Worm (Caenorhabditis elegans) whole organism, young adult: ENCODE data around the gene riok-3.

Source experiments
- B0035.1 ChIP-seq: sonication (generic microtip); optimal IDR thresholded peaks from 2 replicates; lab custom pipeline; 2016; ENCODE audit warnings: missing genetic modification characterization, mild to moderate bottlenecking, missing compliant biosample characterization, missing genotype, missing genetic modification reagents
- F22D6.2 ChIP-seq: sonication (generic microtip); optimal IDR thresholded peaks from 2 replicates; lab custom pipeline; 2016; ENCODE audit warnings: mild to moderate bottlenecking, missing genetic modification characterization, missing compliant biosample characterization
- F33H1.4 ChIP-seq: fragments of 200-800 bp; sonication (Bioruptor generic); IDR thresholded peaks from 2 replicates; pipeline ENCODE4 v1.3.6; 2022; ENCODE audit warnings: missing genetic modification reagents, missing genetic modification characterization, missing compliant biosample characterization
- F39B2.1 ChIP-seq: fragments of 200-800 bp; sonication (Bioruptor generic); IDR thresholded peaks from 2 replicates; pipeline ENCODE4 v1.3.6; 2022; ENCODE audit warnings: missing genetic modification reagents, missing genetic modification characterization, missing compliant biosample characterization
- F52B5.7 ChIP-seq: sonication (generic microtip); optimal IDR thresholded peaks from 2 replicates; lab custom pipeline; 2016; ENCODE audit warnings: mild to moderate bottlenecking, missing genetic modification characterization, missing compliant biosample characterization
- F57A8.1 ChIP-seq: fragments of 200-800 bp; sonication (Bioruptor generic); optimal IDR thresholded peaks from 2 replicates; lab custom pipeline; 2018; ENCODE audit warnings: mild to moderate bottlenecking, missing genetic modification characterization, moderate library complexity, missing compliant biosample characterization
- K11D2.4 ChIP-seq: fragments of 200-800 bp; sonication (Bioruptor generic); IDR thresholded peaks from 2 replicates; pipeline ENCODE4 v1.3.6; 2022; ENCODE audit warnings: missing genetic modification reagents, missing genetic modification characterization, missing compliant biosample characterization
- K12H6.12 ChIP-seq: fragments of 200-800 bp; sonication (Bioruptor generic); optimal IDR thresholded peaks from 2 replicates; lab custom pipeline; 2018; ENCODE audit warnings: mild to moderate bottlenecking, missing genetic modification characterization, missing compliant biosample characterization
- Y67H2A.10 ChIP-seq: fragments of 200-800 bp; sonication (Bioruptor generic); conservative IDR thresholded peaks from 2 replicates; pipeline ENCODE4 v1.3.6; 2022; ENCODE audit warnings: missing genetic modification reagents, missing genetic modification characterization, missing compliant biosample characterization
- Y95B8A.8 ChIP-seq: fragments of 200-800 bp; sonication (Bioruptor generic); IDR thresholded peaks from 2 replicates; pipeline ENCODE4 v1.3.6; 2022; ENCODE audit warnings: missing genetic modification reagents, missing genetic modification characterization, missing compliant biosample characterization
- aptf-2 ChIP-seq: fragments of 200-800 bp; sonication (Bioruptor generic); conservative IDR thresholded peaks from 2 replicates; pipeline ENCODE4 v1.3.6; 2022; ENCODE audit warnings: missing genetic modification reagents, missing genetic modification characterization, missing compliant biosample characterization
- aptf-3 ChIP-seq: fragments of 200-800 bp; sonication (Bioruptor generic); IDR thresholded peaks from 2 replicates; pipeline ENCODE4 v1.3.6; 2022; ENCODE audit warnings: missing genetic modification characterization, missing compliant biosample characterization
- atf-7 ChIP-seq: sonication (generic microtip); optimal IDR thresholded peaks from 2 replicates; lab custom pipeline; 2017; ENCODE audit warnings: mild to moderate bottlenecking, missing genetic modification characterization, missing compliant biosample characterization
- attf-5 ChIP-seq: fragments of 200-800 bp; sonication (Bioruptor generic); optimal IDR thresholded peaks from 2 replicates; lab custom pipeline; 2018; ENCODE audit warnings: mild to moderate bottlenecking, missing genetic modification characterization, missing compliant biosample characterization
- bed-2 ChIP-seq: fragments of 200-800 bp; sonication (Bioruptor generic); IDR thresholded peaks from 2 replicates; pipeline ENCODE4 v1.3.6; 2022; ENCODE audit warnings: missing genetic modification reagents, missing genetic modification characterization, missing compliant biosample characterization
- cebp-1 ChIP-seq, 2 experiments: fragments of 200-800 bp in 1 of 2; sonication (Bioruptor generic) in 1 of 2; sonication (generic microtip) in 1 of 2; IDR thresholded peaks in 1 of 2; optimal IDR thresholded peaks in 1 of 2; 2 replicates each; pipeline versions ENCODE4 v1.3.6 to Lab custom; 2017 to 2022; ENCODE audit warnings: missing compliant biosample characterization in 2 of 2, missing genetic modification characterization in 2 of 2, mild to moderate bottlenecking in 1 of 2, missing genetic modification reagents in 1 of 2, moderate library complexity in 1 of 2
- cebp-2 ChIP-seq: fragments of 200-800 bp; sonication (Bioruptor generic); IDR thresholded peaks from 2 replicates; pipeline ENCODE4 v1.3.6; 2022; ENCODE audit warnings: missing genetic modification characterization, missing compliant biosample characterization
- ceh-100 ChIP-seq: fragments of 200-800 bp; sonication (Bioruptor generic); IDR thresholded peaks from 2 replicates; pipeline ENCODE4 v1.3.6; 2022; ENCODE audit warnings: missing genetic modification reagents, missing genetic modification characterization, missing compliant biosample characterization
- ceh-27 ChIP-seq: fragments of 200-800 bp; sonication (Bioruptor generic); optimal IDR thresholded peaks from 2 replicates; lab custom pipeline; 2018; ENCODE audit warnings: mild to moderate bottlenecking, missing genetic modification characterization, moderate library complexity, missing compliant biosample characterization
- ceh-40 ChIP-seq: fragments of 200-800 bp; sonication (Bioruptor generic); IDR thresholded peaks from 2 replicates; pipeline ENCODE4 v1.3.6; 2022; ENCODE audit warnings: missing genetic modification characterization, missing compliant biosample characterization
- chd-7 ChIP-seq: sonication (generic microtip); optimal IDR thresholded peaks from 2 replicates; lab custom pipeline; 2016; ENCODE audit warnings: mild to moderate bottlenecking, missing genetic modification characterization, moderate library complexity, missing compliant biosample characterization
- fkh-3 ChIP-seq: sonication (generic microtip); optimal IDR thresholded peaks from 2 replicates; lab custom pipeline; 2016; ENCODE audit warnings: mild to moderate bottlenecking, missing genetic modification characterization, missing compliant biosample characterization
- hmg-1.2 ChIP-seq: fragments of 200-800 bp; sonication (Bioruptor generic); IDR thresholded peaks from 2 replicates; pipeline ENCODE4 v1.3.6; 2022; ENCODE audit warnings: missing genetic modification reagents, missing genetic modification characterization, missing compliant biosample characterization
- let-607 ChIP-seq, 2 experiments: fragments of 200-800 bp in 1 of 2; sonication (Bioruptor generic) in 1 of 2; sonication (generic microtip) in 1 of 2; optimal IDR thresholded peaks; 2 replicates each; lab custom pipeline; 2016 to 2018; ENCODE audit warnings: mild to moderate bottlenecking in 2 of 2, missing compliant biosample characterization in 2 of 2, missing genetic modification characterization in 2 of 2, moderate library complexity in 2 of 2, missing genotype in 1 of 2
- lin-35 ChIP-seq, 3 experiments: fragments of 150-350 bp in 2 of 3; sonication (generic microtip) in 1 of 3; optimal IDR thresholded peaks; 2 replicates each; lab custom pipeline; 2014 to 2018; ENCODE audit warnings: missing biosample characterization in 3 of 3, missing genetic modification characterization in 3 of 3, missing genetic modification reagents in 3 of 3
- lin-54 ChIP-seq: fragments of 200-800 bp; sonication (Bioruptor generic); optimal IDR thresholded peaks from 2 replicates; lab custom pipeline; 2018; ENCODE audit warnings: mild to moderate bottlenecking, missing genetic modification characterization, missing compliant biosample characterization
- madf-6 ChIP-seq: fragments of 200-800 bp; sonication (Bioruptor generic); IDR thresholded peaks from 2 replicates; pipeline ENCODE4 v1.3.6; 2022; ENCODE audit warnings: missing genetic modification reagents, missing genetic modification characterization, missing compliant biosample characterization
- mcd-1 ChIP-seq: fragments of 200-800 bp; sonication (Bioruptor generic); IDR thresholded peaks from 2 replicates; pipeline ENCODE4 v1.3.6; 2022; ENCODE audit warnings: missing genetic modification reagents, missing genetic modification characterization, missing compliant biosample characterization
- mes-4 ChIP-seq: sonication (generic microtip); optimal IDR thresholded peaks from 2 replicates; lab custom pipeline; 2016; ENCODE audit warnings: missing genotype, missing genetic modification characterization, missing compliant biosample characterization
- nfyb-1 ChIP-seq: fragments of 200-800 bp; sonication (Bioruptor generic); IDR thresholded peaks from 2 replicates; pipeline ENCODE4 v1.3.6; 2022; ENCODE audit warnings: missing genetic modification reagents, missing genetic modification characterization, missing compliant biosample characterization
- nhr-80 ChIP-seq: sonication (generic microtip); optimal IDR thresholded peaks from 2 replicates; lab custom pipeline; 2016; ENCODE audit warnings: missing genetic modification characterization, missing compliant biosample characterization
- nhr-90 ChIP-seq: sonication (generic microtip); optimal IDR thresholded peaks from 2 replicates; lab custom pipeline; 2016; ENCODE audit warnings: missing genotype, mild to moderate bottlenecking, missing genetic modification characterization, missing compliant biosample characterization
- pha-4 ChIP-seq: fragments of 150-350 bp; sonication (generic microtip); optimal IDR thresholded peaks from 2 replicates; lab custom pipeline; 2014; ENCODE audit warnings: missing biosample characterization, missing genetic modification reagents, missing genetic modification characterization
- rcor-1 ChIP-seq: fragments of 200-800 bp; sonication (Bioruptor generic); IDR thresholded peaks from 2 replicates; pipeline ENCODE4 v1.3.6; 2022; ENCODE audit warnings: missing genetic modification reagents, missing genetic modification characterization, missing compliant biosample characterization
- rec-8 ChIP-seq, 2 experiments: sonication (generic microtip); optimal IDR thresholded peaks; 2 replicates each; lab custom pipeline; 2016; ENCODE audit warnings: mild to moderate bottlenecking in 2 of 2, missing genetic modification characterization in 2 of 2, missing genetic modification reagents in 2 of 2, missing genotype in 2 of 2, missing biosample characterization in 1 of 2, missing compliant biosample characterization in 1 of 2, moderate library complexity in 1 of 2
- repo-1 ChIP-seq: sonication (generic microtip); optimal IDR thresholded peaks from 2 replicates; lab custom pipeline; 2017; ENCODE audit warnings: mild to moderate bottlenecking, missing genetic modification characterization, missing compliant biosample characterization
- sdz-38 ChIP-seq: sonication (generic microtip); optimal IDR thresholded peaks from 2 replicates; lab custom pipeline; 2016; ENCODE audit warnings: missing genotype, missing genetic modification characterization, missing compliant biosample characterization
- sea-2 ChIP-seq: fragments of 200-800 bp; sonication (Bioruptor generic); IDR thresholded peaks from 2 replicates; pipeline ENCODE4 v1.3.6; 2022; ENCODE audit warnings: missing genetic modification characterization, missing compliant biosample characterization
- snpc-1.1 ChIP-seq: sonication (generic microtip); optimal IDR thresholded peaks from 2 replicates; lab custom pipeline; 2017; ENCODE audit warnings: missing genetic modification characterization, mild to moderate bottlenecking, missing compliant biosample characterization, antibody characterized with exemption, moderate library complexity, missing genotype, missing genetic modification reagents; ENCODE audit not compliant: insufficient read depth
- snpc-3.4 ChIP-seq: sonication (generic microtip); optimal IDR thresholded peaks from 2 replicates; lab custom pipeline; 2017; ENCODE audit warnings: missing genetic modification characterization, mild to moderate bottlenecking, missing compliant biosample characterization, antibody characterized with exemption, moderate library complexity, missing genotype, missing genetic modification reagents
- zfh-2 ChIP-seq: fragments of 200-800 bp; sonication (Bioruptor generic); conservative IDR thresholded peaks from 2 replicates; pipeline ENCODE4 v1.3.6; 2022; ENCODE audit warnings: missing genetic modification reagents, missing genetic modification characterization, missing compliant biosample characterization
- ztf-26 ChIP-seq: sonication (generic microtip); optimal IDR thresholded peaks from 2 replicates; lab custom pipeline; 2017; ENCODE audit warnings: missing genetic modification characterization, missing compliant biosample characterization
- ztf-3 ChIP-seq: fragments of 200-800 bp; sonication (Bioruptor generic); optimal IDR thresholded peaks from 2 replicates; lab custom pipeline; 2018; ENCODE audit warnings: mild to moderate bottlenecking, missing genetic modification characterization, missing compliant biosample characterization
- ztf-6 ChIP-seq: fragments of 200-800 bp; sonication (Bioruptor generic); IDR thresholded peaks from 2 replicates; pipeline ENCODE4 v1.3.6; 2022; ENCODE audit warnings: missing genetic modification reagents, missing genetic modification characterization, missing compliant biosample characterization

The riok-3 gene

ce11 chrIII:9827163-9827951 lies 22.5 kb upstream of the riok-3 start, which contains the start of the genes ZK632.10 and ZK632.11 (continued):
- TF ChIP-seq nhr-90 (tag; lab: Kevin White, UChicago) (no peak), aptf-3 (GFP tag; lab: Robert Waterston, UW) (no peak), fkh-3 (tag; lab: Kevin White, UChicago) (no peak), F39B2.1 (GFP tag; lab: Robert Waterston, UW) (0 out of 2 replicates have a peak, but pooled peaks have one; percentile 31)

ce11 chrIII:9826005-9826404 lies 21.2 kb upstream of the riok-3 start:
- TF ChIP-seq F33H1.4 (GFP tag; lab: Robert Waterston, UW): no peak
- TF ChIP-seq snpc-1.1 (tag; lab: Kevin White, UChicago): no peak
- no peak for TF ChIP-seq Y95B8A.8 (GFP tag; lab: Robert Waterston, UW)
- no peak for TF ChIP-seq ztf-6 (GFP tag; lab: Robert Waterston, UW)
- peak; percentile 52 for TF ChIP-seq atf-7 (tag; lab: Kevin White, UChicago)
- TF ChIP-seq ceh-27 (GFP tag; lab: Kevin White, UChicago): no peak
- no peak for TF ChIP-seq bed-2 (GFP tag; lab: Robert Waterston, UW)
- 0 out of 2 replicates have a peak, but pooled peaks have one; percentile 8 for TF ChIP-seq madf-6
- no peak for TF ChIP-seq ceh-40 (GFP tag; lab: Robert Waterston, UW)
- TF ChIP-seq F22D6.2 (tag; lab: Kevin White, UChicago): no peak
- no peak for TF ChIP-seq F52B5.7 (tag; lab: Kevin White, UChicago)
- no peak for TF ChIP-seq cebp-2
- peak; percentile 40 for TF ChIP-seq repo-1
- TF ChIP-seq attf-5 (GFP tag; lab: Kevin White, UChicago): peak; percentile 73
- no peak for TF ChIP-seq ceh-100 (GFP tag; lab: Robert Waterston, UW)
- peak; percentile 22 to 26 for TF ChIP-seq let-607 (tag; optimal IDR thresholded peaks at IDR 0.05; lab: Kevin White, UChicago)
- 0 out of 2 replicates have a peak, but pooled peaks have one; percentile 61 for TF ChIP-seq mcd-1 (GFP tag; lab: Robert Waterston, UW)
- TF ChIP-seq snpc-3.4 (tag; lab: Kevin White, UChicago): no peak
- no peak for TF ChIP-seq pha-4
- TF ChIP-seq ztf-3 (GFP tag; lab: Kevin White, UChicago): no peak
- no peak for TF ChIP-seq ztf-26 (tag; lab: Kevin White, UChicago)
- TF ChIP-seq hmg-1.2 (GFP tag; lab: Robert Waterston, UW): 0 out of 2 replicates have a peak, but pooled peaks have one; percentile 25
- TF ChIP-seq zfh-2 (GFP tag; lab: Robert Waterston, UW): no peak
- peak; percentile 66 for TF ChIP-seq cebp-1 (GFP tag; IDR thresholded peaks at IDR 0.05; lab: Robert Waterston, UW)
- TF ChIP-seq cebp-1 (tag; optimal IDR thresholded peaks at IDR 0.05; lab: Kevin White, UChicago): peak; percentile 61
- TF ChIP-seq mes-4: no peak
- TF ChIP-seq K12H6.12 (tag; lab: Kevin White, UChicago): peak; percentile 50
- TF ChIP-seq F57A8.1 (GFP tag; lab: Kevin White, UChicago): no peak
- TF ChIP-seq rec-8 (tag; optimal IDR thresholded peaks at IDR 0.05; lab: Kevin White, UChicago): no peak
- TF ChIP-seq K11D2.4 (GFP tag; lab: Robert Waterston, UW): peak; percentile 67; the same call in 1 of the 2 replicates
- peak in 1 of 3 experiments; percentile 44 for TF ChIP-seq lin-35 (GFP tag; optimal IDR thresholded peaks at IDR 0.05; lab: Kevin White, UChicago)
- TF ChIP-seq sea-2 (GFP tag; lab: Robert Waterston, UW): no peak
- TF ChIP-seq chd-7 (tag; lab: Kevin White, UChicago): peak; percentile 18
- no peak for TF ChIP-seq Y67H2A.10 (GFP tag; lab: Robert Waterston, UW)
- peak; percentile 39 for TF ChIP-seq lin-54 (GFP tag; lab: Kevin White, UChicago)
- peak; percentile 55; the same call in 1 of the 2 replicates for TF ChIP-seq nfyb-1
- peak; percentile 11 for TF ChIP-seq nhr-80
- no peak for TF ChIP-seq sdz-38
- no peak for TF ChIP-seq rcor-1 (GFP tag; lab: Robert Waterston, UW)
- no peak for TF ChIP-seq B0035.1
- TF ChIP-seq aptf-2: no peak
